Worm (Caenorhabditis elegans) whole organism, L4 larva: ENCODE results near the gene C07A4.2.

Experiments used
- F10B5.3 ChIP-seq: sonication (generic microtip); optimal IDR thresholded peaks from 2 replicates; lab custom pipeline; 2016; ENCODE audit warnings: mild to moderate bottlenecking, missing genetic modification characterization, missing compliant biosample characterization
- F26F4.8 ChIP-seq: fragments of 200-800 bp; sonication (Bioruptor generic); conservative IDR thresholded peaks from 2 replicates; pipeline ENCODE4 v1.3.6; 2022; ENCODE audit warnings: missing genetic modification characterization, missing compliant biosample characterization
- F44E2.7 ChIP-seq: fragments of 200-800 bp; sonication (Bioruptor generic); IDR thresholded peaks from 2 replicates; pipeline ENCODE4 v2.1.2; 2022; ENCODE audit warnings: missing genetic modification characterization, missing compliant biosample characterization
- T26A8.4 ChIP-seq: fragments of 200-800 bp; sonication (Bioruptor generic); IDR thresholded peaks from 2 replicates; pipeline ENCODE4 v1.3.6; 2022; ENCODE audit warnings: missing genetic modification characterization, missing compliant biosample characterization
- Y105C5A.15 ChIP-seq: fragments of 200-800 bp; sonication (Bioruptor generic); IDR thresholded peaks from 2 replicates; pipeline ENCODE4 v1.3.6; 2022; ENCODE audit warnings: missing genetic modification characterization, missing compliant biosample characterization
- Y48G9A.11 ChIP-seq: fragments of 200-800 bp; sonication (Bioruptor generic); IDR thresholded peaks from 2 replicates; pipeline ENCODE4 v1.3.6; 2022; ENCODE audit warnings: missing genetic modification reagents, missing genetic modification characterization, missing compliant biosample characterization
- Y5F2A.4 ChIP-seq: fragments of 200-800 bp; sonication (Bioruptor generic); optimal IDR thresholded peaks from 2 replicates; lab custom pipeline; 2018; ENCODE audit warnings: mild to moderate bottlenecking, missing genetic modification characterization, missing compliant biosample characterization
- Y75B8A.6 ChIP-seq: fragments of 200-800 bp; sonication (Bioruptor generic); IDR thresholded peaks from 2 replicates; pipeline ENCODE4 v1.3.6; 2022; ENCODE audit warnings: missing genetic modification reagents, missing genetic modification characterization, missing compliant biosample characterization
- ZK546.5 ChIP-seq, 2 experiments: sonication (generic microtip); optimal IDR thresholded peaks; 2 replicates each; lab custom pipeline; 2017; ENCODE audit warnings: missing biosample characterization in 2 of 2, missing genetic modification characterization in 2 of 2
- arid-1 ChIP-seq: fragments of 200-800 bp; sonication (Bioruptor generic); conservative IDR thresholded peaks from 2 replicates; pipeline ENCODE4 v1.3.6; 2022; ENCODE audit warnings: missing genetic modification reagents, missing genetic modification characterization, missing compliant biosample characterization
- attf-4 ChIP-seq: sonication (generic microtip); optimal IDR thresholded peaks from 3 replicates; lab custom pipeline; 2017; ENCODE audit warnings: missing biosample characterization, missing genetic modification characterization
- ceh-28 ChIP-seq: fragments of 150-350 bp; optimal IDR thresholded peaks from 2 replicates; lab custom pipeline; 2014; ENCODE audit warnings: missing biosample characterization, missing genetic modification reagents, missing genetic modification characterization
- ceh-82 ChIP-seq: sonication (generic microtip); optimal IDR thresholded peaks from 2 replicates; lab custom pipeline; 2017; ENCODE audit warnings: missing biosample characterization, missing genetic modification characterization
- cey-2 ChIP-seq: sonication (generic microtip); optimal IDR thresholded peaks from 3 replicates; lab custom pipeline; 2017; ENCODE audit warnings: missing genetic modification characterization, mild to moderate bottlenecking, missing compliant biosample characterization, antibody characterized with exemption, borderline replicate concordance; ENCODE audit not compliant: insufficient read depth
- ctbp-1 ChIP-seq: fragments of 200-800 bp; sonication (Bioruptor generic); IDR thresholded peaks from 2 replicates; pipeline ENCODE4 v1.3.6; 2022; ENCODE audit warnings: missing genetic modification reagents, missing genetic modification characterization, missing compliant biosample characterization
- daf-12 ChIP-seq: fragments of 150-350 bp; optimal IDR thresholded peaks from 2 replicates; lab custom pipeline; 2014; ENCODE audit warnings: missing biosample characterization, missing genetic modification reagents, missing genetic modification characterization
- daf-19 ChIP-seq: fragments of 200-800 bp; sonication (Bioruptor generic); conservative IDR thresholded peaks from 2 replicates; pipeline ENCODE4 v1.3.6; 2022; ENCODE audit warnings: missing genetic modification characterization, missing compliant biosample characterization
- daf-8 ChIP-seq: fragments of 200-800 bp; sonication (Bioruptor generic); IDR thresholded peaks from 2 replicates; pipeline ENCODE4 v1.3.6; 2022; ENCODE audit warnings: missing genetic modification characterization, missing compliant biosample characterization
- dmd-6 ChIP-seq: fragments of 200-800 bp; sonication (Bioruptor generic); IDR thresholded peaks from 2 replicates; pipeline ENCODE4 v1.3.6; 2022; ENCODE audit warnings: missing genetic modification reagents, missing genetic modification characterization, missing compliant biosample characterization
- dmd-8 ChIP-seq: fragments of 200-800 bp; sonication (Bioruptor generic); IDR thresholded peaks from 2 replicates; pipeline ENCODE4 v1.3.6; 2022; ENCODE audit warnings: missing genetic modification characterization, missing compliant biosample characterization
- dpl-1 ChIP-seq: fragments of 150-350 bp; optimal IDR thresholded peaks from 2 replicates; lab custom pipeline; 2014; ENCODE audit warnings: missing biosample characterization, missing genetic modification reagents, missing genetic modification characterization
- dve-1 ChIP-seq: sonication (generic microtip); optimal IDR thresholded peaks from 2 replicates; lab custom pipeline; 2017; ENCODE audit warnings: antibody characterized with exemption, mild to moderate bottlenecking, missing genetic modification characterization, missing compliant biosample characterization; ENCODE audit not compliant: insufficient read depth
- egl-43 ChIP-seq: fragments of 200-800 bp; sonication (Bioruptor generic); IDR thresholded peaks from 2 replicates; pipeline ENCODE4 v1.3.6; 2022; ENCODE audit warnings: missing genetic modification reagents, missing genetic modification characterization, missing compliant biosample characterization
- fos-1 ChIP-seq: fragments of 150-350 bp; optimal IDR thresholded peaks from 2 replicates; lab custom pipeline; 2014; ENCODE audit warnings: missing biosample characterization, missing genetic modification characterization
- hmg-1.1 ChIP-seq: fragments of 200-800 bp; sonication (Bioruptor generic); IDR thresholded peaks from 2 replicates; pipeline ENCODE4 v1.3.6; 2022; ENCODE audit warnings: missing genetic modification reagents, missing genetic modification characterization, missing compliant biosample characterization
- lim-7 ChIP-seq: fragments of 200-800 bp; sonication (Bioruptor generic); IDR thresholded peaks from 2 replicates; pipeline ENCODE4 v1.3.6; 2022; ENCODE audit warnings: missing genetic modification characterization, missing compliant biosample characterization
- lin-29 ChIP-seq: fragments of 200-800 bp; sonication (Bioruptor generic); IDR thresholded peaks from 2 replicates; pipeline ENCODE4 v1.3.6; 2022; ENCODE audit warnings: missing genetic modification reagents, missing genetic modification characterization, missing compliant biosample characterization
- lin-38 ChIP-seq: fragments of 200-800 bp; sonication (Bioruptor generic); IDR thresholded peaks from 2 replicates; pipeline ENCODE4 v1.3.6; 2022; ENCODE audit warnings: missing genetic modification reagents, missing genetic modification characterization, missing compliant biosample characterization
- lin-39 ChIP-seq: fragments of 150-350 bp; optimal IDR thresholded peaks from 2 replicates; lab custom pipeline; 2014; ENCODE audit warnings: missing biosample characterization, missing genetic modification reagents, missing genetic modification characterization
- madf-5 ChIP-seq, 2 experiments: fragments of 200-800 bp; sonication (Bioruptor generic); IDR thresholded peaks; 2 replicates each; pipeline ENCODE4 v1.3.6; 2022; ENCODE audit warnings: missing compliant biosample characterization in 2 of 2, missing genetic modification characterization in 2 of 2
- madf-9 ChIP-seq: fragments of 200-800 bp; sonication (Bioruptor generic); conservative IDR thresholded peaks from 2 replicates; pipeline ENCODE4 v1.3.6; 2022; ENCODE audit warnings: missing genetic modification reagents, missing genetic modification characterization, missing compliant biosample characterization
- mdt-29 ChIP-seq: fragments of 200-800 bp; sonication (Bioruptor generic); IDR thresholded peaks from 2 replicates; pipeline ENCODE4 v1.3.6; 2022; ENCODE audit warnings: missing genetic modification reagents, missing genetic modification characterization, missing compliant biosample characterization
- mes-2 ChIP-seq: sonication (generic microtip); optimal IDR thresholded peaks from 2 replicates; lab custom pipeline; 2016; ENCODE audit warnings: missing genotype, mild to moderate bottlenecking, missing genetic modification characterization, missing compliant biosample characterization; ENCODE audit not compliant: poor library complexity, severe bottlenecking
- nhr-11 ChIP-seq: fragments of 150-350 bp; optimal IDR thresholded peaks from 2 replicates; lab custom pipeline; 2014; ENCODE audit warnings: missing biosample characterization, missing genetic modification characterization
- nhr-28 ChIP-seq: fragments of 150-350 bp; optimal IDR thresholded peaks from 2 replicates; lab custom pipeline; 2014; ENCODE audit warnings: missing biosample characterization, missing genetic modification characterization
- nhr-41 ChIP-seq: fragments of 200-800 bp; sonication (Bioruptor generic); IDR thresholded peaks from 2 replicates; pipeline ENCODE4 v1.3.6; 2022; ENCODE audit warnings: missing genetic modification reagents, missing genetic modification characterization, missing compliant biosample characterization
- nhr-42 ChIP-seq: fragments of 200-800 bp; sonication (Bioruptor generic); IDR thresholded peaks from 2 replicates; pipeline ENCODE4 v1.3.6; 2022; ENCODE audit warnings: missing genetic modification characterization, missing compliant biosample characterization
- nhr-48 ChIP-seq: sonication (generic microtip); optimal IDR thresholded peaks from 2 replicates; lab custom pipeline; 2016; ENCODE audit warnings: mild to moderate bottlenecking, missing genetic modification characterization, missing compliant biosample characterization
- pqm-1 ChIP-seq: sonication (generic microtip); optimal IDR thresholded peaks from 2 replicates; lab custom pipeline; 2017; ENCODE audit warnings: missing biosample characterization, missing genetic modification characterization
- rbr-2 ChIP-seq: sonication (generic microtip); optimal IDR thresholded peaks from 2 replicates; lab custom pipeline; 2016; ENCODE audit warnings: missing genotype, missing genetic modification characterization, missing compliant biosample characterization
- sdz-12 ChIP-seq: fragments of 200-800 bp; sonication (Bioruptor generic); optimal IDR thresholded peaks from 2 replicates; lab custom pipeline; 2018; ENCODE audit warnings: mild to moderate bottlenecking, missing genetic modification characterization, missing compliant biosample characterization
- spr-3 ChIP-seq: fragments of 200-800 bp; sonication (Bioruptor generic); optimal IDR thresholded peaks from 2 replicates; lab custom pipeline; 2018; ENCODE audit warnings: mild to moderate bottlenecking, missing genetic modification characterization, missing compliant biosample characterization
- tra-1 ChIP-seq: fragments of 200-800 bp; sonication (Bioruptor generic); IDR thresholded peaks from 2 replicates; pipeline ENCODE4 v1.3.6; 2022; ENCODE audit warnings: missing genetic modification reagents, missing genetic modification characterization, missing compliant biosample characterization
- unc-62 ChIP-seq, 3 experiments: fragments of 150-350 bp in 1 of 3; sonication (generic microtip); optimal IDR thresholded peaks in 2 of 3; peaks in 1 of 3; 1 replicate in 1 of 3; 2 replicates in 2 of 3; lab custom pipeline; 2014 to 2017; ENCODE audit warnings: missing biosample characterization in 3 of 3, missing genetic modification characterization in 3 of 3, missing genetic modification reagents in 3 of 3, missing genotype in 1 of 3
- vab-7 ChIP-seq: fragments of 200-800 bp; sonication (Bioruptor generic); IDR thresholded peaks from 2 replicates; pipeline ENCODE4 v1.3.6; 2022; ENCODE audit warnings: missing genetic modification reagents, missing genetic modification characterization, missing compliant biosample characterization
- zag-1 ChIP-seq: fragments of 150-350 bp; optimal IDR thresholded peaks from 2 replicates; lab custom pipeline; 2014; ENCODE audit warnings: missing biosample characterization, missing genetic modification characterization
- zfp-2 ChIP-seq: sonication (generic microtip); optimal IDR thresholded peaks from 2 replicates; lab custom pipeline; 2016; ENCODE audit warnings: mild to moderate bottlenecking, missing genetic modification characterization, missing compliant biosample characterization
- zfp-3 ChIP-seq: fragments of 200-800 bp; sonication (Bioruptor generic); conservative IDR thresholded peaks from 2 replicates; pipeline ENCODE4 v1.3.6; 2022; ENCODE audit warnings: missing genetic modification reagents, missing genetic modification characterization, missing compliant biosample characterization
- zip-11 ChIP-seq: fragments of 200-800 bp; sonication (Bioruptor generic); IDR thresholded peaks from 2 replicates; pipeline ENCODE4 v1.3.6; 2022; ENCODE audit warnings: missing genetic modification characterization, missing compliant biosample characterization
- zip-2 ChIP-seq: fragments of 150-350 bp; optimal IDR thresholded peaks from 2 replicates; lab custom pipeline; 2014; ENCODE audit warnings: missing biosample characterization, missing genetic modification characterization
- ztf-7 ChIP-seq: fragments of 150-350 bp; optimal IDR thresholded peaks from 2 replicates; lab custom pipeline; 2014; ENCODE audit warnings: missing biosample characterization, missing genetic modification characterization

The C07A4.2 gene

ce11 chrX:10197204-10197756 is 25.3 kb downstream of the C07A4.2 start, which contains the start of gene nucb-1 (continued):
- no peak for TF ChIP-seq zag-1 (tag; lab: Kevin White, UChicago)
- TF ChIP-seq F10B5.3, result no peak
- no peak for TF ChIP-seq Y48G9A.11 (GFP tag; lab: Robert Waterston, UW)
- no peak for TF ChIP-seq sdz-12 (GFP tag; lab: Kevin White, UChicago)
- no peak for TF ChIP-seq arid-1 (GFP tag; lab: Robert Waterston, UW)
- no peak for TF ChIP-seq daf-8 (GFP tag; lab: Robert Waterston, UW)
- TF ChIP-seq madf-9 (GFP tag; lab: Robert Waterston, UW), result no peak
- TF ChIP-seq zip-11, result no peak
- peak; percentile 78 for TF ChIP-seq nhr-28 (tag; lab: Kevin White, UChicago)
- no peak for TF ChIP-seq lim-7 (GFP tag; lab: Robert Waterston, UW)
- no peak for TF ChIP-seq ZK546.5 (tag; optimal IDR thresholded peaks at IDR 0.05; lab: Kevin White, UChicago)
- TF ChIP-seq vab-7 (GFP tag; lab: Robert Waterston, UW), result no peak
- TF ChIP-seq mes-2 (tag; lab: Kevin White, UChicago), result peak; percentile 81
- no peak for TF ChIP-seq nhr-41 (GFP tag; lab: Robert Waterston, UW)
- TF ChIP-seq tra-1 (GFP tag; lab: Robert Waterston, UW), result no peak
- peak; percentile 72 for TF ChIP-seq nhr-11 (tag; lab: Kevin White, UChicago)
- TF ChIP-seq zfp-2, result no peak
- no peak for TF ChIP-seq zfp-3
- peak; percentile 39; the same call in 1 of the 2 replicates for TF ChIP-seq T26A8.4 (GFP tag; lab: Robert Waterston, UW)
- TF ChIP-seq F26F4.8 (GFP tag; lab: Robert Waterston, UW), result no peak
- no peak for TF ChIP-seq mdt-29 (GFP tag; lab: Robert Waterston, UW)
- peak; percentile 33; the same call in 1 of the 2 replicates for TF ChIP-seq dmd-6
- TF ChIP-seq unc-62 (GFP tag; optimal IDR thresholded peaks at IDR 0.05 in 1 of 2; lab: Kevin White, UChicago), result peak in 1 of 2 experiments; percentile 88
- TF ChIP-seq unc-62 (tag; optimal IDR thresholded peaks at IDR 0.05; lab: Kevin White, UChicago), result no peak
- no peak for TF ChIP-seq daf-12 (tag; lab: Kevin White, UChicago)
- no peak for TF ChIP-seq egl-43 (GFP tag; lab: Robert Waterston, UW)
- no peak for TF ChIP-seq F44E2.7 (GFP tag; lab: Robert Waterston, UW)
- no peak for TF ChIP-seq ctbp-1
- TF ChIP-seq cey-2 (tag; lab: Kevin White, UChicago), result no peak
- TF ChIP-seq spr-3, result no peak
- no peak for TF ChIP-seq nhr-48
- TF ChIP-seq fos-1, result no peak
- no peak for TF ChIP-seq lin-38 (GFP tag; lab: Robert Waterston, UW)
- TF ChIP-seq Y5F2A.4, result no peak
- TF ChIP-seq zip-2, result no peak
- TF ChIP-seq pqm-1, result no peak
- TF ChIP-seq ceh-82, result no peak
- TF ChIP-seq dmd-8 (GFP tag; lab: Robert Waterston, UW), result no peak
- TF ChIP-seq Y105C5A.15 (GFP tag; lab: Robert Waterston, UW), result no peak
- TF ChIP-seq daf-19 (GFP tag; lab: Robert Waterston, UW), result no peak
- peak; percentile 41 for TF ChIP-seq dpl-1 (GFP tag; lab: Kevin White, UChicago)
- no peak for TF ChIP-seq ztf-7 (tag; lab: Kevin White, UChicago)
- TF ChIP-seq ceh-28 (tag; lab: Kevin White, UChicago), result no peak
- TF ChIP-seq nhr-42 (GFP tag; lab: Robert Waterston, UW), result no peak
- TF ChIP-seq dve-1, result peak; percentile 79
- no peak for TF ChIP-seq lin-39 (tag; lab: Kevin White, UChicago)
- peak; percentile 65 for TF ChIP-seq rbr-2 (tag; lab: Kevin White, UChicago)
- TF ChIP-seq hmg-1.1 (GFP tag; lab: Robert Waterston, UW), result peak; percentile 62
- TF ChIP-seq attf-4 (tag; lab: Kevin White, UChicago), result no peak
- no peak for TF ChIP-seq Y75B8A.6 (GFP tag; lab: Robert Waterston, UW)
- TF ChIP-seq madf-5 (GFP tag; IDR thresholded peaks at IDR 0.05; lab: Robert Waterston, UW), result no peak
- no peak for TF ChIP-seq lin-29 (GFP tag; lab: Robert Waterston, UW)
